Worm (Caenorhabditis elegans) whole organism, L4 larva: Measurements from ENCODE around the gene C26F1.3.

Experiments used
- fos-1 ChIP-seq: fragments of 150-350 bp; optimal IDR thresholded peaks from 2 replicates; lab custom pipeline; 2014; ENCODE audit warnings: missing biosample characterization, missing genetic modification characterization
- hlh-11 ChIP-seq: fragments of 200-800 bp; sonication (Bioruptor generic); optimal IDR thresholded peaks from 2 replicates; lab custom pipeline; 2018; ENCODE audit warnings: mild to moderate bottlenecking, missing genetic modification characterization, missing compliant biosample characterization
- jun-1 ChIP-seq: fragments of 150-350 bp; optimal IDR thresholded peaks from 2 replicates; lab custom pipeline; 2014; ENCODE audit warnings: missing biosample characterization, missing genetic modification reagents, missing genetic modification characterization
- lin-29 ChIP-seq: fragments of 200-800 bp; sonication (Bioruptor generic); IDR thresholded peaks from 2 replicates; pipeline ENCODE4 v1.3.6; 2022; ENCODE audit warnings: missing genetic modification reagents, missing genetic modification characterization, missing compliant biosample characterization

- TF ChIP-seq jun-1 (tag; lab: Kevin White, UChicago) (no peak), lin-29 (no peak), fos-1 (tag; lab: Kevin White, UChicago) (no peak), hlh-11 (no peak)
Measured at ce11 chrV:7770961-7771360, 6.1 kb upstream of the C26F1.3 start, which contains the start of gene frpr-3.
